Worm (Caenorhabditis elegans): ENCODE results near the gene C17H12.8.

ce11 chrIV:6789950-6790349 is 28.6 kb upstream of the C17H12.8 start:
- TF ChIP-seq nfyb-1 (GFP tag; IDR thresholded peaks at IDR 0.05), result no peak
- TF ChIP-seq ets-4 (GFP tag; optimal IDR thresholded peaks at IDR 0.05), result no peak
- no peak for TF ChIP-seq unc-62 (GFP tag; optimal IDR thresholded peaks at IDR 0.05)
- no peak for TF ChIP-seq nhr-90 (tag; optimal IDR thresholded peaks at IDR 0.05)
- no peak for TF ChIP-seq sea-2 (GFP tag; IDR thresholded peaks at IDR 0.05)
- TF ChIP-seq lin-35 (GFP tag; optimal IDR thresholded peaks at IDR 0.05), result no peak
- TF ChIP-seq die-1 (tag; optimal IDR thresholded peaks at IDR 0.05), result no peak
- no peak for TF ChIP-seq pbrm-1 (GFP tag; IDR thresholded peaks at IDR 0.05)
- no peak for TF ChIP-seq lag-1 (GFP tag; IDR thresholded peaks at IDR 0.05)
- no peak for TF ChIP-seq ztf-3 (GFP tag; optimal IDR thresholded peaks at IDR 0.05)
- TF ChIP-seq attf-3 (GFP tag; conservative IDR thresholded peaks at IDR 0.05), result no peak

Data from whole organism, young adult.